Worm (Caenorhabditis elegans) whole organism, L1 larva: ENCODE results near the gene lin-15A.

Experiments
- Y116A8C.19 ChIP-seq: sonication (generic microtip); optimal IDR thresholded peaks from 2 replicates; lab custom pipeline; 2016; ENCODE audit warnings: missing compliant biosample characterization, missing genetic modification characterization, borderline replicate concordance
- alr-1 ChIP-seq: fragments of 200-800 bp; sonication (Bioruptor generic); optimal IDR thresholded peaks from 2 replicates; lab custom pipeline; 2018; ENCODE audit warnings: borderline replicate concordance, mild to moderate bottlenecking, missing genetic modification characterization, missing compliant biosample characterization
- blmp-1 ChIP-seq: fragments of 150-350 bp; optimal IDR thresholded peaks from 2 replicates; lab custom pipeline; 2014; ENCODE audit warnings: missing biosample characterization, missing genetic modification characterization
- ceh-88 ChIP-seq: fragments of 200-800 bp; sonication (Bioruptor generic); IDR thresholded peaks from 2 replicates; pipeline ENCODE4 v1.3.6; 2022; ENCODE audit warnings: missing genetic modification characterization, missing compliant biosample characterization
- ceh-90 ChIP-seq: sonication (generic microtip); optimal IDR thresholded peaks from 2 replicates; lab custom pipeline; 2016; ENCODE audit warnings: missing genetic modification characterization, missing compliant biosample characterization
- efl-1 ChIP-seq, 4 experiments: fragments of 150-350 bp; optimal IDR thresholded peaks in 3 of 4; peaks in 1 of 4; 1 replicate in 1 of 4; 2 replicates in 3 of 4; lab custom pipeline; 2014; ENCODE audit warnings: missing biosample characterization in 2 of 4, missing genetic modification characterization in 2 of 4, missing genetic modification reagents in 2 of 4
- egl-27 ChIP-seq, 2 experiments: fragments of 150-350 bp in 1 of 2; sonication (generic microtip); optimal IDR thresholded peaks; 3 replicates each; lab custom pipeline; 2017 to 2018; ENCODE audit warnings: missing biosample characterization in 2 of 2, missing genetic modification characterization in 2 of 2, missing genetic modification reagents in 2 of 2
- elt-2 ChIP-seq: sonication (generic microtip); optimal IDR thresholded peaks from 2 replicates; lab custom pipeline; 2016; ENCODE audit warnings: missing genetic modification characterization, mild to moderate bottlenecking, inconsistent platforms, missing compliant biosample characterization, missing genetic modification reagents
- elt-3 ChIP-seq, 6 experiments: fragments of 150-350 bp in 1 of 6; sonication (generic microtip); optimal IDR thresholded peaks; 2 replicates each; lab custom pipeline; 2017 to 2018; ENCODE audit warnings: missing biosample characterization in 6 of 6, missing genetic modification characterization in 6 of 6, inconsistent platforms in 1 of 6
- fkh-4 ChIP-seq: sonication (generic microtip); optimal IDR thresholded peaks from 2 replicates; lab custom pipeline; 2016; ENCODE audit warnings: missing compliant biosample characterization, missing genetic modification characterization, borderline replicate concordance
- fkh-8 ChIP-seq: sonication (generic microtip); optimal IDR thresholded peaks from 2 replicates; lab custom pipeline; 2016; ENCODE audit warnings: mild to moderate bottlenecking, missing genetic modification characterization, missing compliant biosample characterization
- fos-1 ChIP-seq: fragments of 150-350 bp; optimal IDR thresholded peaks from 2 replicates; lab custom pipeline; 2014; ENCODE audit warnings: missing biosample characterization, missing genetic modification characterization
- grh-1 ChIP-seq: fragments of 200-800 bp; sonication (Bioruptor generic); IDR thresholded peaks from 2 replicates; pipeline ENCODE4 v1.3.6; 2022; ENCODE audit warnings: missing genetic modification reagents, missing genetic modification characterization, missing compliant biosample characterization
- hlh-17 ChIP-seq: fragments of 200-800 bp; sonication (Bioruptor generic); optimal IDR thresholded peaks from 2 replicates; lab custom pipeline; 2018; ENCODE audit warnings: missing genetic modification characterization, mild to moderate bottlenecking, missing compliant biosample characterization, moderate library complexity, borderline replicate concordance
- hpl-2 ChIP-seq: fragments of 150-350 bp; optimal IDR thresholded peaks from 2 replicates; lab custom pipeline; 2014; ENCODE audit warnings: missing biosample characterization, missing genetic modification reagents, missing genetic modification characterization
- irx-1 ChIP-seq: sonication (generic microtip); optimal IDR thresholded peaks from 2 replicates; lab custom pipeline; 2016; ENCODE audit warnings: missing genetic modification characterization, missing compliant biosample characterization
- lin-13 ChIP-seq: fragments of 150-350 bp; optimal IDR thresholded peaks from 2 replicates; lab custom pipeline; 2014; ENCODE audit warnings: missing biosample characterization, missing genetic modification reagents, missing genetic modification characterization
- lin-14 ChIP-seq: fragments of 200-800 bp; sonication (Bioruptor generic); optimal IDR thresholded peaks from 2 replicates; lab custom pipeline; 2018; ENCODE audit warnings: mild to moderate bottlenecking, missing genetic modification characterization, moderate library complexity, missing compliant biosample characterization
- lin-35 ChIP-seq, 2 experiments: fragments of 150-350 bp; optimal IDR thresholded peaks; 2 replicates each; lab custom pipeline; 2014; ENCODE audit warnings: missing biosample characterization in 2 of 2, missing genetic modification characterization in 2 of 2, missing genetic modification reagents in 2 of 2
- lir-3 ChIP-seq: sonication (generic microtip); optimal IDR thresholded peaks from 2 replicates; lab custom pipeline; 2016; ENCODE audit warnings: mild to moderate bottlenecking, missing genetic modification characterization, moderate library complexity, missing compliant biosample characterization; ENCODE audit not compliant: poor library complexity
- lsy-2 ChIP-seq, 2 experiments: fragments of 150-350 bp; optimal IDR thresholded peaks; 2 replicates each; lab custom pipeline; 2014; ENCODE audit warnings: missing biosample characterization in 2 of 2, missing genetic modification characterization in 2 of 2
- mab-9 ChIP-seq: fragments of 200-800 bp; sonication (Bioruptor generic); IDR thresholded peaks from 2 replicates; pipeline ENCODE4 v1.3.6; 2022; ENCODE audit warnings: missing genetic modification reagents, missing genetic modification characterization, missing compliant biosample characterization
- mdl-1 ChIP-seq, 2 experiments: fragments of 150-350 bp; optimal IDR thresholded peaks; 2 replicates each; lab custom pipeline; 2014 to 2017; ENCODE audit warnings: missing biosample characterization in 2 of 2, missing genetic modification characterization in 2 of 2, inconsistent platforms in 1 of 2
- mef-2 ChIP-seq: fragments of 150-350 bp; optimal IDR thresholded peaks from 2 replicates; lab custom pipeline; 2014; ENCODE audit warnings: missing biosample characterization, missing genetic modification characterization
- nhr-19 ChIP-seq: fragments of 200-800 bp; sonication (Bioruptor generic); conservative IDR thresholded peaks from 2 replicates; pipeline ENCODE4 v1.3.6; 2022; ENCODE audit warnings: missing genetic modification characterization, missing compliant biosample characterization
- nhr-20 ChIP-seq: sonication (generic microtip); optimal IDR thresholded peaks from 2 replicates; lab custom pipeline; 2016; ENCODE audit warnings: mild to moderate bottlenecking, missing genetic modification characterization, missing compliant biosample characterization
- nhr-237 ChIP-seq: fragments of 150-350 bp; optimal IDR thresholded peaks from 2 replicates; lab custom pipeline; 2014; ENCODE audit warnings: missing biosample characterization, missing genetic modification characterization
- nhr-47 ChIP-seq: sonication (generic microtip); optimal IDR thresholded peaks from 2 replicates; lab custom pipeline; 2016; ENCODE audit warnings: mild to moderate bottlenecking, missing genetic modification characterization, moderate library complexity, missing compliant biosample characterization
- nhr-71 ChIP-seq: sonication (generic microtip); optimal IDR thresholded peaks from 2 replicates; lab custom pipeline; 2016; ENCODE audit warnings: mild to moderate bottlenecking, missing genetic modification characterization, moderate library complexity, missing compliant biosample characterization
- nhr-85 ChIP-seq: sonication (generic microtip); peaks from one replicate; lab custom pipeline; 2016; ENCODE audit warnings: missing genetic modification characterization, inconsistent platforms, missing compliant biosample characterization
- nhr-90 ChIP-seq: sonication (generic microtip); optimal IDR thresholded peaks from 2 replicates; lab custom pipeline; 2016; ENCODE audit warnings: mild to moderate bottlenecking, missing genetic modification characterization, missing compliant biosample characterization; ENCODE audit not compliant: poor library complexity
- pag-3 ChIP-seq: sonication (generic microtip); optimal IDR thresholded peaks from 2 replicates; lab custom pipeline; 2017; ENCODE audit warnings: missing genetic modification characterization, mild to moderate bottlenecking, missing compliant biosample characterization, antibody characterized with exemption, borderline replicate concordance; ENCODE audit not compliant: insufficient read depth
- snu-23 ChIP-seq: sonication (generic microtip); optimal IDR thresholded peaks from 2 replicates; lab custom pipeline; 2016; ENCODE audit warnings: missing genetic modification characterization, missing compliant biosample characterization
- sup-37 ChIP-seq: fragments of 200-800 bp; sonication (Bioruptor generic); optimal IDR thresholded peaks from 2 replicates; lab custom pipeline; 2018; ENCODE audit warnings: mild to moderate bottlenecking, missing genetic modification characterization, missing compliant biosample characterization
- swsn-7 ChIP-seq: sonication (generic microtip); optimal IDR thresholded peaks from 2 replicates; lab custom pipeline; 2016; ENCODE audit warnings: missing genetic modification characterization, missing compliant biosample characterization
- tbx-2 ChIP-seq: sonication (generic microtip); optimal IDR thresholded peaks from 2 replicates; lab custom pipeline; 2016; ENCODE audit warnings: missing genetic modification characterization, missing compliant biosample characterization
- unc-130 ChIP-seq: fragments of 150-350 bp; optimal IDR thresholded peaks from 2 replicates; lab custom pipeline; 2017; ENCODE audit warnings: missing biosample characterization, missing genetic modification characterization, inconsistent platforms
- unc-30 ChIP-seq: sonication (generic microtip); optimal IDR thresholded peaks from 2 replicates; lab custom pipeline; 2017; ENCODE audit warnings: missing biosample characterization, missing genetic modification characterization
- unc-98 ChIP-seq: fragments of 200-800 bp; sonication (Bioruptor generic); IDR thresholded peaks from 2 replicates; pipeline ENCODE4 v1.3.6; 2022; ENCODE audit warnings: missing genetic modification characterization, missing compliant biosample characterization

lin-15A gene

DNA sequence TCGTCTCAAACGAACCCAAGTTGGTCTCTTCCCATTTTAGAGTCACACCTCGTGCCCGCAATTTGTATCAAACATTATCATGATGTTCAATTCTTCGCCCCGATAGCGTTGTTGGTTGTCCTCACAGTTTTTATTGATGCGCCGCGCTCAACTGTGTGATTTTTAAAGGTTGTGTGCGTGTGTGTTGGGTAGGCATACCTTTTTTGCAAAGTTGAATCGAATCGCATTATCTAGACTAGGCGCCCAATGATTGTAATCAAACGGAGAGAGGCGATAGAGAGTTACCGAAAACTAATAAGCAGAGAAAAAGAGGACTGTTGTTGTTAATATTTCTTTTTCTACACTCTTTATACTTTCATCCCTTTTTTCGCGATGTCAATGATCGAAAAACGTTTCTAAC, 31.5 kb upstream of the lin-15A start:
- no peak for TF ChIP-seq alr-1 (tag; lab: Kevin White, UChicago)
- peak in 1 of 2 experiments; percentile 17 for TF ChIP-seq lin-35 (GFP tag; optimal IDR thresholded peaks at IDR 0.05; lab: Kevin White, UChicago)
- no peak for TF ChIP-seq hpl-2 (GFP tag; lab: Kevin White, UChicago)
- TF ChIP-seq nhr-19 (GFP tag; lab: Robert Waterston, UW), result peak; percentile 8; the same call in 1 of the 2 replicates
- no peak for TF ChIP-seq nhr-237 (tag; lab: Kevin White, UChicago)
- peak; percentile 3 for TF ChIP-seq fos-1
- no peak for TF ChIP-seq efl-1 (optimal IDR thresholded peaks at IDR 0.05; lab: Kevin White, UChicago)
- peak in 1 of 2 experiments; percentile 34 for TF ChIP-seq efl-1 (GFP tag; optimal IDR thresholded peaks at IDR 0.05 in 1 of 2; lab: Kevin White, UChicago)
- no peak for TF ChIP-seq unc-98 (GFP tag; lab: Robert Waterston, UW)
- TF ChIP-seq sup-37 (GFP tag; lab: Kevin White, UChicago), result no peak
- peak; percentile 43 for TF ChIP-seq nhr-90 (tag; lab: Kevin White, UChicago)
- no peak for TF ChIP-seq fkh-4 (tag; lab: Kevin White, UChicago)
- TF ChIP-seq hlh-17 (GFP tag; lab: Kevin White, UChicago), result no peak
- peak; percentile 91 for TF ChIP-seq nhr-85
- peak; percentile 53 for TF ChIP-seq snu-23 (GFP tag; lab: Kevin White, UChicago)
- TF ChIP-seq lin-14 (GFP tag; lab: Kevin White, UChicago), result peak; percentile 74
- no peak for TF ChIP-seq Y116A8C.19
- peak in 1 of 2 experiments; percentile 67 for TF ChIP-seq mdl-1 (tag; optimal IDR thresholded peaks at IDR 0.05; lab: Kevin White, UChicago)
- TF ChIP-seq ceh-88 (GFP tag; lab: Robert Waterston, UW), result no peak
- TF ChIP-seq mef-2 (tag; lab: Kevin White, UChicago), result no peak
- TF ChIP-seq unc-130 (tag; lab: Kevin White, UChicago), result peak; percentile 20
- TF ChIP-seq blmp-1 (tag; lab: Kevin White, UChicago), result peak; percentile 61
- TF ChIP-seq irx-1 (tag; lab: Kevin White, UChicago), result no peak
- no peak for TF ChIP-seq mab-9 (GFP tag; lab: Robert Waterston, UW)
- peak in 5 of 6 experiments; percentile 44 to 75 (median 58) for TF ChIP-seq elt-3 (tag; optimal IDR thresholded peaks at IDR 0.05; lab: Kevin White, UChicago)
- peak; percentile 66 for TF ChIP-seq nhr-20 (tag; lab: Kevin White, UChicago)
- TF ChIP-seq pag-3, result no peak
- TF ChIP-seq elt-2 (tag; lab: Kevin White, UChicago), result peak; percentile 62
- TF ChIP-seq lir-3, result no peak
- peak; percentile 18 for TF ChIP-seq tbx-2 (tag; lab: Kevin White, UChicago)
- TF ChIP-seq nhr-71 (tag; lab: Kevin White, UChicago), result peak; percentile 39

DNA sequence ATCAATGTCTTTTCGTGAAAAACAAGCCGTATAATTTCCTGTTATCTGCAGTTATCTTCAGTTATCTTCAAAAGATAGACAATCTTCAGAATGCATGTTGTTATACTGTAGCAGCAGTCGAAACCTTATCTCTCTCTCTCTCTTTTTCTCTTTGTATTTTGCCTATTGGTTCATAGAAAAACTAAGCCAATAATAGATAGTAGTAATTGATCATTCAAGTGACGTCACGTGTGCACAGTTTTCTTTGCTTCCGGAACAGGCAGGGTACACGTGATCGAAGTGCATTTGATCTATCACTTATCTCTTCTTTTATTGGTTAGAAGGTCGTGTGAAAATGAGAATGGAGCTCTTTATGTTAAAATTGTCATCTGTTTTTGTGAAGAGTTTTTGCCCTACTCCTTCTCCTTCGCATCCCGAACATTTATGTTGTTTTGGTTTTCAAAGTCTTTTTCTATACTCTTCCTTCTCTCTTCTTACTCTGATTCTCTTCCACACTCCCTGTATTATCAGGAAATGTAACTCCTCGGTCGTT, 27.1 kb upstream of the lin-15A start:
- TF ChIP-seq tbx-2 (tag; lab: Kevin White, UChicago), result peak; percentile 13
- peak; percentile 94 for TF ChIP-seq nhr-85
- no peak for TF ChIP-seq ceh-88 (GFP tag; lab: Robert Waterston, UW)
- no peak for TF ChIP-seq lir-3
- TF ChIP-seq nhr-237 (tag; lab: Kevin White, UChicago), result no peak
- peak; percentile 65 for TF ChIP-seq nhr-90 (tag; lab: Kevin White, UChicago)
- peak; percentile 10 for TF ChIP-seq blmp-1 (tag; lab: Kevin White, UChicago)
- peak; percentile 19 for TF ChIP-seq nhr-47 (tag; lab: Kevin White, UChicago)
- 0 out of 2 replicates have a peak, but pooled peaks have one; percentile 44 for TF ChIP-seq grh-1
- TF ChIP-seq mef-2 (tag; lab: Kevin White, UChicago), result no peak
- no peak for TF ChIP-seq unc-30
- peak; percentile 30; the same call in 1 of the 2 replicates for TF ChIP-seq nhr-19 (GFP tag; lab: Robert Waterston, UW)
- no peak for TF ChIP-seq egl-27 (tag; optimal IDR thresholded peaks at IDR 0.05; lab: Kevin White, UChicago)
- peak; percentile 61 for TF ChIP-seq snu-23 (GFP tag; lab: Kevin White, UChicago)
- TF ChIP-seq lin-35 (GFP tag; optimal IDR thresholded peaks at IDR 0.05; lab: Kevin White, UChicago), result peak in 1 of 2 experiments; percentile 33
- TF ChIP-seq efl-1 (optimal IDR thresholded peaks at IDR 0.05; lab: Kevin White, UChicago), result no peak
- peak in 1 of 2 experiments; percentile 33 for TF ChIP-seq efl-1 (GFP tag; optimal IDR thresholded peaks at IDR 0.05 in 1 of 2; lab: Kevin White, UChicago)
- TF ChIP-seq swsn-7, result no peak
- TF ChIP-seq fkh-8 (tag; lab: Kevin White, UChicago), result no peak
- peak; percentile 11 for TF ChIP-seq lin-13
- TF ChIP-seq elt-3 (tag; optimal IDR thresholded peaks at IDR 0.05; lab: Kevin White, UChicago), result peak in 5 of 6 experiments; percentile 78 to 93 (median 91)
- no peak for TF ChIP-seq mab-9 (GFP tag; lab: Robert Waterston, UW)
- peak; percentile 78 for TF ChIP-seq nhr-71 (tag; lab: Kevin White, UChicago)
- peak; percentile 87 for TF ChIP-seq elt-2 (tag; lab: Kevin White, UChicago)
- peak in 1 of 2 experiments; percentile 26 for TF ChIP-seq mdl-1 (tag; optimal IDR thresholded peaks at IDR 0.05; lab: Kevin White, UChicago)
- peak; percentile 80 for TF ChIP-seq nhr-20 (tag; lab: Kevin White, UChicago)
- TF ChIP-seq lsy-2 (tag; optimal IDR thresholded peaks at IDR 0.05; lab: Kevin White, UChicago), result peak in 1 of 2 experiments; percentile 8
- TF ChIP-seq lin-14 (GFP tag; lab: Kevin White, UChicago), result peak; percentile 46
- no peak for TF ChIP-seq ceh-90
